Fruit fly (Drosophila melanogaster) whole organism, embryonic: ENCODE data around the gene Nf1.
A peak's percentile ranks its signal among the peaks of the same experiment; 100 is the strongest.

ENCODE experiments used
- Bteb2 ChIP-seq: fragments of 200-800 bp; sonication (Bioruptor generic); optimal IDR thresholded peaks from 2 replicates; lab custom pipeline; 2016; ENCODE audit warnings: missing biosample characterization, missing genetic modification characterization
- CG10209 ChIP-seq: fragments of 200-800 bp; sonication (Bioruptor generic); optimal IDR thresholded peaks from 3 replicates; lab custom pipeline; 2017; ENCODE audit warnings: missing biosample characterization, mild to moderate bottlenecking, missing genetic modification characterization, missing genetic modification reagents
- CG10543 ChIP-seq: fragments of 200-800 bp; sonication (Bioruptor generic); optimal IDR thresholded peaks from 3 replicates; lab custom pipeline; 2017; ENCODE audit warnings: missing biosample characterization, mild to moderate bottlenecking, missing genetic modification characterization, moderate library complexity
- CG12071 ChIP-seq: fragments of 200-800 bp; sonication (Bioruptor generic); optimal IDR thresholded peaks from 3 replicates; lab custom pipeline; 2018; ENCODE audit warnings: missing biosample characterization, mild to moderate bottlenecking, missing genetic modification characterization
- CG12236 ChIP-seq: fragments of 200-800 bp; sonication (Bioruptor generic); optimal IDR thresholded peaks from 2 replicates; lab custom pipeline; 2016; ENCODE audit warnings: missing biosample characterization, missing genetic modification characterization
- CG13296 ChIP-seq: fragments of 200-800 bp; sonication (Bioruptor generic); optimal IDR thresholded peaks from 3 replicates; lab custom pipeline; 2018; ENCODE audit warnings: missing biosample characterization, mild to moderate bottlenecking, missing genetic modification characterization
- CG14667 ChIP-seq: fragments of 200-800 bp; sonication (Bioruptor generic); IDR thresholded peaks from 2 replicates; pipeline ENCODE4 v1.3.6; 2022; ENCODE audit warnings: missing biosample characterization, missing genetic modification characterization
- CG14710 ChIP-seq: fragments of 200-800 bp; sonication (Bioruptor generic); optimal IDR thresholded peaks from 3 replicates; lab custom pipeline; 2019; ENCODE audit warnings: missing biosample characterization, mild to moderate bottlenecking, missing genetic modification characterization, moderate library complexity
- CG15514 ChIP-seq: fragments of 200-800 bp; sonication (Bioruptor generic); optimal IDR thresholded peaks from 3 replicates; lab custom pipeline; 2017; ENCODE audit warnings: missing biosample characterization, missing genetic modification characterization, mild to moderate bottlenecking, moderate library complexity, missing genetic modification reagents
- CG1832 ChIP-seq: fragments of 200-800 bp; sonication (Bioruptor generic); optimal IDR thresholded peaks from 2 replicates; lab custom pipeline; 2017; ENCODE audit warnings: missing biosample characterization, mild to moderate bottlenecking, missing genetic modification characterization, inconsistent platforms
- CG18599 ChIP-seq: fragments of 200-800 bp; sonication (Bioruptor generic); optimal IDR thresholded peaks from 3 replicates; lab custom pipeline; 2017; ENCODE audit warnings: missing biosample characterization, missing genetic modification characterization, mild to moderate bottlenecking, moderate library complexity, missing genetic modification reagents
- CG2199 ChIP-seq: fragments of 200-800 bp; sonication (Bioruptor generic); IDR thresholded peaks from 3 replicates; pipeline ENCODE4 v1.3.6; 2022; ENCODE audit warnings: missing biosample characterization, missing genetic modification characterization
- CG2202 ChIP-seq: fragments of 200-800 bp; sonication (Bioruptor generic); optimal IDR thresholded peaks from 2 replicates; lab custom pipeline; 2018; ENCODE audit warnings: missing biosample characterization, mild to moderate bottlenecking, missing genetic modification characterization
- CG31224 ChIP-seq: fragments of 200-800 bp; sonication (Bioruptor generic); IDR thresholded peaks from 2 replicates; pipeline ENCODE4 v1.3.6; 2022; ENCODE audit warnings: missing biosample characterization, missing genetic modification characterization
- CG33557 ChIP-seq: fragments of 200-800 bp; sonication (Bioruptor generic); optimal IDR thresholded peaks from 2 replicates; lab custom pipeline; 2019; ENCODE audit warnings: missing biosample characterization, mild to moderate bottlenecking, missing genetic modification characterization, moderate library complexity
- CG3995 ChIP-seq: fragments of 200-800 bp; sonication (Bioruptor generic); optimal IDR thresholded peaks from 3 replicates; lab custom pipeline; 2016; ENCODE audit warnings: missing biosample characterization, missing genetic modification characterization
- CG7963 ChIP-seq: fragments of 200-800 bp; sonication (Bioruptor generic); IDR thresholded peaks from 3 replicates; pipeline ENCODE4 v1.3.6; 2022; ENCODE audit warnings: missing biosample characterization, missing genetic modification characterization; ENCODE audit not compliant: partially characterized antibody
- CG7987 ChIP-seq: fragments of 200-800 bp; sonication (Bioruptor generic); optimal IDR thresholded peaks from 2 replicates; lab custom pipeline; 2018; ENCODE audit warnings: missing biosample characterization, mild to moderate bottlenecking, missing genetic modification characterization, moderate library complexity
- CG8281 ChIP-seq: fragments of 200-800 bp; sonication (Bioruptor generic); optimal IDR thresholded peaks from 2 replicates; lab custom pipeline; 2018; ENCODE audit warnings: missing biosample characterization, mild to moderate bottlenecking, missing genetic modification characterization, moderate library complexity
- CG8290 ChIP-seq, 3 experiments: fragments of 200-800 bp; sonication (Bioruptor generic); optimal IDR thresholded peaks; 2 replicates each; lab custom pipeline; 2016 to 2019; ENCODE audit warnings: missing biosample characterization in 3 of 3, missing genetic modification characterization in 3 of 3, mild to moderate bottlenecking in 2 of 3, moderate library complexity in 1 of 3
- CG9609 ChIP-seq: fragments of 200-800 bp; sonication (Bioruptor generic); optimal IDR thresholded peaks from 3 replicates; lab custom pipeline; 2016; ENCODE audit warnings: missing biosample characterization, missing genetic modification characterization
- Deaf1 ChIP-seq: fragments of 200-800 bp; optimal IDR thresholded peaks from 3 replicates; lab custom pipeline; 2019; ENCODE audit warnings: missing biosample characterization, mild to moderate bottlenecking, missing genetic modification characterization, moderate library complexity
- Gsc ChIP-seq: fragments of 200-800 bp; sonication (Bioruptor generic); IDR thresholded peaks from 2 replicates; pipeline ENCODE4 v1.3.6; 2022; ENCODE audit warnings: missing biosample characterization, missing genetic modification characterization
- HmgZ ChIP-seq: fragments of 200-800 bp; sonication (Bioruptor generic); optimal IDR thresholded peaks from 2 replicates; lab custom pipeline; 2018; ENCODE audit warnings: missing biosample characterization, mild to moderate bottlenecking, missing genetic modification characterization
- Kr ChIP-seq: fragments of 200-800 bp; sonication (Bioruptor generic); optimal IDR thresholded peaks from 2 replicates; lab custom pipeline; 2017; ENCODE audit warnings: missing biosample characterization, mild to moderate bottlenecking, missing genetic modification characterization
- NC2α ChIP-seq: fragments of 200-800 bp; sonication (Bioruptor generic); optimal IDR thresholded peaks from 2 replicates; lab custom pipeline; 2016; ENCODE audit warnings: missing biosample characterization, missing genetic modification characterization
- Nf-YB ChIP-seq: fragments of 200-800 bp; sonication (Bioruptor generic); optimal IDR thresholded peaks from 3 replicates; lab custom pipeline; 2019; ENCODE audit warnings: missing biosample characterization, mild to moderate bottlenecking, missing genetic modification characterization, moderate library complexity
- PHDP ChIP-seq: fragments of 200-800 bp; sonication (Bioruptor generic); optimal IDR thresholded peaks from 3 replicates; lab custom pipeline; 2018; ENCODE audit warnings: missing biosample characterization, mild to moderate bottlenecking, missing genetic modification characterization, moderate library complexity
- Side ChIP-seq: fragments of 200-800 bp; sonication (Bioruptor generic); optimal IDR thresholded peaks from 2 replicates; lab custom pipeline; 2016; ENCODE audit warnings: missing biosample characterization, missing genetic modification characterization
- Sox100B ChIP-seq: fragments of 200-800 bp; sonication (Bioruptor generic); optimal IDR thresholded peaks from 3 replicates; lab custom pipeline; 2018; ENCODE audit warnings: missing biosample characterization, mild to moderate bottlenecking, missing genetic modification characterization
- Stat92E ChIP-seq, 3 experiments: fragments of >200 bp in 2 of 3; fragments of 200-800 bp in 1 of 3; sonication (Bioruptor generic) in 1 of 3; optimal IDR thresholded peaks; 2 replicates each; lab custom pipeline; 2017 to 2019; ENCODE audit warnings: missing biosample characterization in 3 of 3, missing genetic modification characterization in 3 of 3, mild to moderate bottlenecking in 1 of 3, moderate library complexity in 1 of 3
- bcd ChIP-seq: fragments of 200-800 bp; sonication (Bioruptor generic); optimal IDR thresholded peaks from 2 replicates; lab custom pipeline; 2017; ENCODE audit warnings: missing biosample characterization, mild to moderate bottlenecking, missing genetic modification characterization
- ci ChIP-seq: fragments of 200-800 bp; sonication (Bioruptor generic); IDR thresholded peaks from 3 replicates; pipeline ENCODE4 v1.3.6; 2022; ENCODE audit warnings: missing biosample characterization, missing genetic modification characterization
- ewg ChIP-seq: fragments of 200-800 bp; sonication (Bioruptor generic); optimal IDR thresholded peaks from 3 replicates; lab custom pipeline; 2017; ENCODE audit warnings: mild to moderate bottlenecking, missing biosample characterization, missing genetic modification reagents, missing genetic modification characterization
- fru ChIP-seq: fragments of >200 bp; optimal IDR thresholded peaks from 2 replicates; lab custom pipeline; 2017
- gsb-n ChIP-seq: fragments of 200-800 bp; sonication (Bioruptor generic); optimal IDR thresholded peaks from 3 replicates; lab custom pipeline; 2018; ENCODE audit warnings: missing biosample characterization, mild to moderate bottlenecking, missing genetic modification characterization
- nom ChIP-seq: fragments of 200-800 bp; sonication (Bioruptor generic); optimal IDR thresholded peaks from 2 replicates; lab custom pipeline; 2017; ENCODE audit warnings: missing biosample characterization, missing genetic modification characterization, mild to moderate bottlenecking, moderate library complexity, missing genetic modification reagents
- oc ChIP-seq: fragments of 200-800 bp; sonication (Bioruptor generic); optimal IDR thresholded peaks from 2 replicates; lab custom pipeline; 2018; ENCODE audit warnings: missing biosample characterization, mild to moderate bottlenecking, missing genetic modification characterization, moderate library complexity
- odd ChIP-seq: fragments of 200-800 bp; sonication (Bioruptor generic); optimal IDR thresholded peaks from 2 replicates; lab custom pipeline; 2017; ENCODE audit warnings: missing biosample characterization, mild to moderate bottlenecking, missing genetic modification characterization
- pb ChIP-seq: fragments of 200-800 bp; sonication (Bioruptor generic); optimal IDR thresholded peaks from 3 replicates; lab custom pipeline; 2016; ENCODE audit warnings: missing biosample characterization, missing genetic modification characterization
- prd ChIP-seq, 3 experiments: fragments of >200 bp in 2 of 3; fragments of 200-800 bp in 1 of 3; sonication (Bioruptor generic) in 1 of 3; optimal IDR thresholded peaks in 2 of 3; IDR thresholded peaks in 1 of 3; 2 replicates in 2 of 3; 3 replicates in 1 of 3; pipeline versions ENCODE4 v1.3.6 to Lab custom; 2017 to 2022; ENCODE audit warnings: missing biosample characterization in 1 of 3, missing genetic modification characterization in 1 of 3
- salm ChIP-seq: fragments of 200-800 bp; sonication (Bioruptor generic); optimal IDR thresholded peaks from 2 replicates; lab custom pipeline; 2018; ENCODE audit warnings: missing biosample characterization, mild to moderate bottlenecking, missing genetic modification characterization
- sd ChIP-seq: fragments of 200-800 bp; sonication (Bioruptor generic); optimal IDR thresholded peaks from 3 replicates; lab custom pipeline; 2018; ENCODE audit warnings: missing biosample characterization, mild to moderate bottlenecking, missing genetic modification characterization, moderate library complexity
- tin ChIP-seq: fragments of 200-800 bp; sonication (Bioruptor generic); optimal IDR thresholded peaks from 3 replicates; lab custom pipeline; 2016; ENCODE audit warnings: missing biosample characterization, missing genetic modification characterization
- trh ChIP-seq: fragments of 200-800 bp; sonication (Bioruptor generic); optimal IDR thresholded peaks from 2 replicates; lab custom pipeline; 2016; ENCODE audit warnings: missing biosample characterization, missing genetic modification characterization
- twi ChIP-seq: fragments of 200-800 bp; optimal IDR thresholded peaks from 2 replicates; lab custom pipeline; 2019; ENCODE audit warnings: missing biosample characterization, mild to moderate bottlenecking, missing genetic modification characterization, moderate library complexity
- unpg ChIP-seq: fragments of 200-800 bp; sonication (Bioruptor generic); optimal IDR thresholded peaks from 3 replicates; lab custom pipeline; 2018; ENCODE audit warnings: missing biosample characterization, mild to moderate bottlenecking, missing genetic modification characterization, moderate library complexity
- wek ChIP-seq: fragments of 200-800 bp; sonication (Bioruptor generic); optimal IDR thresholded peaks from 3 replicates; lab custom pipeline; 2018; ENCODE audit warnings: missing biosample characterization, mild to moderate bottlenecking, missing genetic modification characterization, moderate library complexity
- wor ChIP-seq: fragments of 200-800 bp; sonication (Bioruptor generic); IDR thresholded peaks from 2 replicates; pipeline ENCODE4 v1.3.6; 2022; ENCODE audit warnings: missing biosample characterization, missing genetic modification characterization

Gene Nf1

dm6 chr3R:26011542-26011941, 28.7 kb downstream of the Nf1 start (continued):
- no peak for TF ChIP-seq prd (optimal IDR thresholded peaks at IDR 0.05; lab: Kevin White, UChicago)
- no peak for TF ChIP-seq prd (GFP tag; IDR thresholded peaks at IDR 0.05; lab: Robert Waterston, UW)
- TF ChIP-seq PHDP = peak; percentile 40
- peak; percentile 41 for TF ChIP-seq CG8290 (GFP tag; optimal IDR thresholded peaks at IDR 0.05; lab: Kevin White, UChicago)
- peak; percentile 44 to 58 for TF ChIP-seq CG8290 (tag; optimal IDR thresholded peaks at IDR 0.05; lab: Kevin White, UChicago)
- TF ChIP-seq CG14667 (GFP tag; lab: Robert Waterston, UW) = no peak
- TF ChIP-seq odd (GFP tag; lab: Kevin White, UChicago) = peak; percentile 64
- TF ChIP-seq CG12071 (GFP tag; lab: Kevin White, UChicago) = peak; percentile 44
- TF ChIP-seq CG1832 = no peak
- no peak for TF ChIP-seq wor (GFP tag; lab: Robert Waterston, UW)
- TF ChIP-seq Kr = peak; percentile 80
- TF ChIP-seq Bteb2 (GFP tag; lab: Kevin White, UChicago) = no peak
- peak; percentile 75 for TF ChIP-seq CG2202 (tag; lab: Kevin White, UChicago)
- TF ChIP-seq CG3995 (GFP tag; lab: Kevin White, UChicago) = no peak
- peak; percentile 15 for TF ChIP-seq Side (GFP tag; lab: Kevin White, UChicago)
- peak; percentile 1 for TF ChIP-seq CG15514 (GFP tag; lab: Kevin White, UChicago)
- no peak for TF ChIP-seq ewg (GFP tag; lab: Kevin White, UChicago)
- no peak for TF ChIP-seq bcd (GFP tag; lab: Kevin White, UChicago)
- peak; percentile 47 for TF ChIP-seq Sox100B (GFP tag; lab: Kevin White, UChicago)
- peak; percentile 65 for TF ChIP-seq CG7987 (GFP tag; lab: Kevin White, UChicago)
- peak; percentile 50 for TF ChIP-seq oc (tag; lab: Kevin White, UChicago)
- peak; percentile 49 for TF ChIP-seq gsb-n (tag; lab: Kevin White, UChicago)
- TF ChIP-seq ci (GFP tag; lab: Robert Waterston, UW) = peak; percentile 69; the same call in 2 of the 3 replicates
- peak; percentile 19 for TF ChIP-seq CG10209 (GFP tag; lab: Kevin White, UChicago)
- peak; percentile 3 for TF ChIP-seq Deaf1
- peak; percentile 87 for TF ChIP-seq CG2199 (GFP tag; lab: Robert Waterston, UW)
- TF ChIP-seq tin = no peak
- TF ChIP-seq salm (tag; lab: Kevin White, UChicago) = peak; percentile 30
- TF ChIP-seq unpg = peak; percentile 36
- TF ChIP-seq Gsc = no peak
- peak; percentile 62 for TF ChIP-seq wek
- peak; percentile 25 for TF ChIP-seq nom (GFP tag; lab: Kevin White, UChicago)
- no peak for TF ChIP-seq CG31224
- TF ChIP-seq Stat92E (GFP tag; optimal IDR thresholded peaks at IDR 0.05; lab: Kevin White, UChicago) = peak in 1 of 3 experiments; percentile 64
- no peak for TF ChIP-seq NC2α
- no peak for TF ChIP-seq CG7963
- peak; percentile 44 for TF ChIP-seq CG12236 (GFP tag; lab: Kevin White, UChicago)
- TF ChIP-seq CG10543 = peak; percentile 43
- peak; percentile 63 for TF ChIP-seq sd
- no peak for TF ChIP-seq CG9609 (GFP tag; lab: Kevin White, UChicago)
- peak; percentile 79 for TF ChIP-seq CG33557 (GFP tag; lab: Kevin White, UChicago)
- TF ChIP-seq fru (lab: Kevin White, UChicago) = no peak
- TF ChIP-seq CG8281 (tag; lab: Kevin White, UChicago) = no peak
- TF ChIP-seq HmgZ (tag; lab: Kevin White, UChicago) = no peak
- TF ChIP-seq CG13296 (GFP tag; lab: Kevin White, UChicago) = no peak
- TF ChIP-seq trh = no peak
- TF ChIP-seq twi = peak; percentile 46
- TF ChIP-seq CG14710 (tag; lab: Kevin White, UChicago) = peak; percentile 58
- no peak for TF ChIP-seq pb (GFP tag; lab: Kevin White, UChicago)
- peak; percentile 20 for TF ChIP-seq Nf-YB (GFP tag; lab: Kevin White, UChicago)
- peak; percentile 23 for TF ChIP-seq CG18599
